Fruit fly (Drosophila melanogaster) whole organism, wandering third instar larva: ENCODE results near the gene CG33631.

Experiments used
- Abd-B ChIP-seq: fragments of >200 bp; optimal IDR thresholded peaks from 2 replicates; lab custom pipeline; 2017; ENCODE audit warnings: missing biosample characterization, missing genetic modification characterization
- CG9705 ChIP-seq: fragments of 200-800 bp; sonication (Bioruptor generic); optimal IDR thresholded peaks from 2 replicates; lab custom pipeline; 2018; ENCODE audit warnings: missing biosample characterization, mild to moderate bottlenecking, missing genetic modification characterization
- CrebA ChIP-seq: fragments of 200-800 bp; sonication (Bioruptor generic); optimal IDR thresholded peaks from 2 replicates; lab custom pipeline; 2016; ENCODE audit warnings: missing biosample characterization, mild to moderate bottlenecking, missing genetic modification characterization, borderline replicate concordance
- Dfd ChIP-seq: fragments of >200 bp; optimal IDR thresholded peaks from 2 replicates; lab custom pipeline; 2017; ENCODE audit warnings: missing biosample characterization, missing genetic modification characterization
- Dif ChIP-seq: fragments of 200-275, 200-300 bp; sonication (Bioruptor generic); optimal IDR thresholded peaks from 2 replicates; lab custom pipeline; 2018; ENCODE audit warnings: missing biosample characterization, missing genetic modification characterization; ENCODE audit not compliant: partially characterized antibody
- GATAd ChIP-seq: sonication (Bioruptor generic); optimal IDR thresholded peaks from 2 replicates; lab custom pipeline; 2016; ENCODE audit warnings: missing biosample characterization, missing genetic modification characterization
- HLH106 ChIP-seq: fragments of 200-800 bp; optimal IDR thresholded peaks from 3 replicates; lab custom pipeline; 2019; ENCODE audit warnings: missing biosample characterization, mild to moderate bottlenecking, missing genetic modification characterization, moderate library complexity
- Hr78 ChIP-seq: fragments of >200 bp; optimal IDR thresholded peaks from 2 replicates; lab custom pipeline; 2017; ENCODE audit warnings: missing biosample characterization, missing genetic modification characterization
- Hr83 ChIP-seq: fragments of 200-300 bp; sonication (Bioruptor generic); optimal IDR thresholded peaks from 2 replicates; lab custom pipeline; 2016; ENCODE audit warnings: missing biosample characterization, mild to moderate bottlenecking, missing genetic modification characterization, moderate library complexity; ENCODE audit not compliant: poor library complexity, severe bottlenecking
- Mio ChIP-seq: sonication (Bioruptor generic); optimal IDR thresholded peaks from 2 replicates; lab custom pipeline; 2016; ENCODE audit warnings: missing biosample characterization, missing genetic modification characterization
- N ChIP-seq: fragments of >200 bp; optimal IDR thresholded peaks from 2 replicates; lab custom pipeline; 2018; ENCODE audit warnings: missing biosample characterization, missing external identifiers, missing genetic modification characterization
- Rel ChIP-seq, 2 experiments: fragments of 200-800 bp; sonication (Bioruptor generic) in 1 of 2; optimal IDR thresholded peaks; 2 replicates in 1 of 2; 3 replicates in 1 of 2; lab custom pipeline; 2016 to 2019; ENCODE audit warnings: mild to moderate bottlenecking in 2 of 2, missing biosample characterization in 2 of 2, missing genetic modification characterization in 2 of 2, moderate library complexity in 1 of 2
- Sp1 ChIP-seq: fragments of 200-800 bp; sonication (Bioruptor generic); optimal IDR thresholded peaks from 3 replicates; lab custom pipeline; 2019; ENCODE audit warnings: missing biosample characterization, mild to moderate bottlenecking, missing genetic modification characterization, moderate library complexity
- Vsx2 ChIP-seq: fragments of 200-300, 225-300 bp; sonication (Bioruptor generic); optimal IDR thresholded peaks from 2 replicates; lab custom pipeline; 2018; ENCODE audit warnings: missing biosample characterization, missing genetic modification characterization; ENCODE audit not compliant: partially characterized antibody
- br ChIP-seq: fragments of 200-800 bp; sonication (Bioruptor generic); optimal IDR thresholded peaks from 2 replicates; lab custom pipeline; 2016; ENCODE audit warnings: missing biosample characterization, missing genetic modification characterization
- brk ChIP-seq: fragments of 200-800 bp; sonication (Bioruptor generic); optimal IDR thresholded peaks from 2 replicates; lab custom pipeline; 2016; ENCODE audit warnings: missing biosample characterization, mild to moderate bottlenecking, missing genetic modification characterization
- dmrt93B ChIP-seq: fragments of 200-800 bp; sonication (Bioruptor generic); optimal IDR thresholded peaks from 2 replicates; lab custom pipeline; 2018; ENCODE audit warnings: missing biosample characterization, mild to moderate bottlenecking, missing genetic modification characterization
- dsf ChIP-seq: sonication (Bioruptor generic); optimal IDR thresholded peaks from 2 replicates; lab custom pipeline; 2016; ENCODE audit warnings: missing biosample characterization, missing genetic modification characterization, borderline replicate concordance
- ey ChIP-seq: fragments of 200-800 bp; sonication (Bioruptor generic); optimal IDR thresholded peaks from 2 replicates; lab custom pipeline; 2016; ENCODE audit warnings: missing biosample characterization, missing genetic modification characterization
- foxo ChIP-seq, 2 experiments: fragments of 200-800 bp; sonication (Bioruptor generic); optimal IDR thresholded peaks; 2 replicates in 1 of 2; 3 replicates in 1 of 2; lab custom pipeline; 2016 to 2017; ENCODE audit warnings: missing biosample characterization in 2 of 2, missing genetic modification characterization in 2 of 2
- fru ChIP-seq: fragments of 200-800 bp; sonication (Bioruptor generic); optimal IDR thresholded peaks from 3 replicates; lab custom pipeline; 2016; ENCODE audit warnings: missing biosample characterization, mild to moderate bottlenecking, missing genetic modification characterization
- h ChIP-seq: fragments of 200-800 bp; sonication (Bioruptor generic); optimal IDR thresholded peaks from 3 replicates; lab custom pipeline; 2016; ENCODE audit warnings: missing biosample characterization, mild to moderate bottlenecking, missing genetic modification characterization
- jim ChIP-seq: fragments of 175-275, 200-325 bp; sonication (Bioruptor generic); optimal IDR thresholded peaks from 2 replicates; lab custom pipeline; 2016; ENCODE audit warnings: missing biosample characterization, mild to moderate bottlenecking, missing genetic modification characterization
- pan ChIP-seq: fragments of >200 bp; optimal IDR thresholded peaks from 2 replicates; lab custom pipeline; 2017
- psq ChIP-seq: fragments of 200-800 bp; sonication (Bioruptor generic); optimal IDR thresholded peaks from 3 replicates; lab custom pipeline; 2017; ENCODE audit warnings: missing biosample characterization, mild to moderate bottlenecking, missing genetic modification characterization, moderate library complexity
- rgr ChIP-seq: fragments of 200-800 bp; sonication (Bioruptor generic); optimal IDR thresholded peaks from 3 replicates; lab custom pipeline; 2016; ENCODE audit warnings: missing biosample characterization, mild to moderate bottlenecking, missing genetic modification characterization
- sage ChIP-seq: fragments of 200-800 bp; sonication (Bioruptor generic); optimal IDR thresholded peaks from 2 replicates; lab custom pipeline; 2016; ENCODE audit warnings: missing biosample characterization, mild to moderate bottlenecking, missing genetic modification characterization
- tai ChIP-seq: sonication (Bioruptor generic); optimal IDR thresholded peaks from 2 replicates; lab custom pipeline; 2016; ENCODE audit warnings: missing biosample characterization, missing genetic modification characterization
- usp ChIP-seq: fragments of >200 bp; optimal IDR thresholded peaks from 2 replicates; lab custom pipeline; 2017; ENCODE audit warnings: missing biosample characterization, missing genetic modification characterization
- woc ChIP-seq: sonication (Bioruptor generic); optimal IDR thresholded peaks from 2 replicates; lab custom pipeline; 2016; ENCODE audit warnings: missing biosample characterization, mild to moderate bottlenecking, missing genetic modification characterization

The CG33631 gene

DNA sequence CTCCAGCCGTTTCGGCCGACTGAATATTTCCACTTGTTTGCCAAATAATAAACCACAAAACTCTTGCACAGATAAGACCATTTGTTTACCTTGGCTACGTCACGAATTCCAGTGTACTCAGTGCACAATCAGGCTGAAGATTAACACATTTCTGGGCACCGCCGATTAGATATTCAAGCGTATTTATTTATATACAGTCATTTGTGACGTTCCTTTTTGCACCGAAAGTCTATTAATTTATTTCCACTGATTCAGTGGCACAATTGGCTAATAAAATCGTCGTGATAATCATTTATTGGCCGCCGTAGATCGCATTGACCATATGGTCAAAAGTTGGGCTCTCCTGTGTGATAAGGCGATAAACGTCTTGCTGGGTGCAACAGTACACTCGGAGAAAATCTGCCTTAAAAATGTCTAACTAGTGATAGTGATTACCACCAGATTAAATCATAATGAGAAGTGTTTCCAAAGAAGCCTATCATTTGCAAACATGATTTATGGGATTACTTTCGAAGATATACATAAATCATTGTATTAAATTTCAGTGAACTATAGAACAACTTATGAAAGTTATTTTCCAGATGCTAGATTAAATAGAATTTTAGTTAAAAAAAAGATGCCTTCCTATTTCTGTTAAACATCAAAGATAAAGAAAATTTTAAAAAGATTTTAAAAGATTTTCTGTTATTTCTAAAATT is 9.4 kb upstream of the CG33631 start:
- peak; percentile 2 to 27 for TF ChIP-seq foxo (GFP tag; optimal IDR thresholded peaks at IDR 0.05; lab: Kevin White, UChicago)
- TF ChIP-seq Vsx2 (GFP tag; lab: Kevin White, UChicago) = peak; percentile 77
- peak; percentile 28 for TF ChIP-seq HLH106 (tag; lab: Kevin White, UChicago)
- no peak for TF ChIP-seq N (GFP tag; lab: Kevin White, UChicago)
- TF ChIP-seq br = peak; percentile 6
- TF ChIP-seq h (GFP tag; lab: Kevin White, UChicago) = peak; percentile 30
- peak; percentile 55 for TF ChIP-seq Rel (GFP tag; optimal IDR thresholded peaks at IDR 0.05; lab: Kevin White, UChicago)
- TF ChIP-seq Rel (tag; optimal IDR thresholded peaks at IDR 0.05; lab: Kevin White, UChicago) = peak; percentile 46
- TF ChIP-seq Sp1 (GFP tag; lab: Kevin White, UChicago) = peak; percentile 60
- peak; percentile 19 for TF ChIP-seq fru (GFP tag; lab: Kevin White, UChicago)
- peak; percentile 6 for TF ChIP-seq Hr83 (GFP tag; lab: Kevin White, UChicago)
- TF ChIP-seq ey (GFP tag; lab: Kevin White, UChicago) = no peak
- TF ChIP-seq dmrt93B (GFP tag; lab: Kevin White, UChicago) = no peak
- TF ChIP-seq Mio = no peak
- peak; percentile 39 for TF ChIP-seq brk

DNA sequence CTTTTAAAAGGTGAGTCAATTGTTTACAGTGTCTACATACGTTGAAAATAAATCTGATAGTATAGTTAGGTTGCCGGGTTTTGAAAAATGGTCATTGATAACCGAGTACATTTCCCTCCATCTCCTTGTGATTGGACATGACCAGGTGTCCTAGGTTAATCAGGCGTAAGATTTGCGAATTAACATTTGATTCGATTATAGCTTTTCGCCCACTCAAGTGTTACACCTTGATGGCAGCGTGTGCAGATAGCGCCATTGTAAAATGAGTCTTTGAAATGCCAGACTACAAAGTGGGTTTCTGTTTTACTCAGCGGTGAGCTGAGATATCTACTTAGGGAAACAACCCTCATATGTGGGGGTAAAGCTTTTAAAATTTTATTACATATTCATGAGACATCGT is 8.8 kb upstream of the CG33631 start:
- no peak for TF ChIP-seq Hr78 (GFP tag; lab: Kevin White, UChicago)
- no peak for TF ChIP-seq HLH106 (tag; lab: Kevin White, UChicago)
- TF ChIP-seq usp (GFP tag; lab: Kevin White, UChicago) = no peak
- no peak for TF ChIP-seq Mio
- no peak for TF ChIP-seq br
- TF ChIP-seq Rel (GFP tag; optimal IDR thresholded peaks at IDR 0.05; lab: Kevin White, UChicago) = no peak
- no peak for TF ChIP-seq Rel (tag; optimal IDR thresholded peaks at IDR 0.05; lab: Kevin White, UChicago)
- TF ChIP-seq fru (GFP tag; lab: Kevin White, UChicago) = no peak
- no peak for TF ChIP-seq CG9705 (GFP tag; lab: Kevin White, UChicago)
- no peak for TF ChIP-seq h (GFP tag; lab: Kevin White, UChicago)
- no peak for TF ChIP-seq psq (GFP tag; lab: Kevin White, UChicago)
- no peak for TF ChIP-seq rgr
- no peak for TF ChIP-seq jim
- no peak for TF ChIP-seq woc (GFP tag; lab: Kevin White, UChicago)
- no peak for TF ChIP-seq brk
- no peak for TF ChIP-seq Abd-B
- no peak for TF ChIP-seq Dfd (GFP tag; lab: Kevin White, UChicago)
- no peak for TF ChIP-seq ey (GFP tag; lab: Kevin White, UChicago)
- no peak for TF ChIP-seq Dif (GFP tag; lab: Kevin White, UChicago)
- no peak for TF ChIP-seq pan

DNA sequence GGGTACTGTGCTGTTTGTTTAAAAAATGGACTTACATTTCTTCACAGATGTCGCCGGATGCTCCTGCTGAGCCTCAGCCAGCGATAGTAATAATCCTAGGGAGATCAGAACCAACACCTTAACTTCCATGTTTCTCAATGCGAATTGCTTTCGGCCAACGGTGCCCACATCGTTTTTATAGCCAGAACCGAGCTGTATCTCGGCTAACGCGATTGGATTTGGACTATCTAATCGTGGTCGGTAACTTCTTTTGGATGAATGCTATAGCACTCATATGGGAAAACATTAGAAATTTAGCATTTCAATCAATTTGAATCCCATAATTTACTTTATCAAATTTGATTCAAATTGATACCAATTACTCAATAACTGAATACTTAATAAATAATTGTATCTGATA is 7.9 kb upstream of the CG33631 start, which contains the start of gene Npc2d:
Gene Npc2d, minus strand, starts transcription at position 133 of the 400 bp plus-strand sequence.
- TF ChIP-seq dsf (GFP tag; lab: Kevin White, UChicago) (no peak), sage (GFP tag; lab: Kevin White, UChicago) (no peak), ey (GFP tag; lab: Kevin White, UChicago) (no peak), jim (no peak), dmrt93B (GFP tag; lab: Kevin White, UChicago) (no peak)

DNA sequence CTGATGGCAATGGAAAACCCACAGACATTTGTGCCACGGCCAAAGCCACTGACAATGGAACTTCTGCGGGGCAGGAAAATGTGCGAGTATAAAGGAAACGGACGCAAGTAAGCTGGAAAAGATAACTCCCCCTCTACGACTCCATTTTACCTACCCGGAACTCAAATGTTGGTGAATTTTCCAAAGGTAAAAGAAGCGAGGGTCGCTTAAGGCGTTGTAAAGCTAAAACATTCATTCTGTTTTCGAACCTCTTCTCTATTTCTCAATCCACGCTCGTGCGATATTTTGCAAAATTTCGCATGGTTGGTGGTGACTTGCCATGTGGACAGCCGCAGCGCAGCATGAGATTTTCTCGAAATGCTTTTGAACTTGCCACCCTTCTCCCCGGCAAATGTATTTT is 7.2 kb upstream of the CG33631 start:
- TF ChIP-seq Abd-B (no peak), Vsx2 (GFP tag; lab: Kevin White, UChicago) (no peak), tai (no peak), N (GFP tag; lab: Kevin White, UChicago) (no peak), GATAd (GFP tag; lab: Kevin White, UChicago) (no peak), Hr83 (GFP tag; lab: Kevin White, UChicago) (no peak), psq (GFP tag; lab: Kevin White, UChicago) (no peak), CrebA (GFP tag; lab: Kevin White, UChicago) (no peak), dsf (GFP tag; lab: Kevin White, UChicago) (no peak)
